Fruit fly (Drosophila melanogaster) whole organism, embryonic: ENCODE results near the gene CG31365.

Source experiments
- Awh ChIP-seq: fragments of 200-800 bp; sonication (Bioruptor generic); IDR thresholded peaks from 2 replicates; pipeline ENCODE4, ENCODE4 v1.3.6; 2022; ENCODE audit warnings: missing biosample characterization, missing genetic modification characterization
- B-H2 ChIP-seq: fragments of 200-800 bp; sonication (Bioruptor generic); optimal IDR thresholded peaks from 2 replicates; lab custom pipeline; 2018; ENCODE audit warnings: missing biosample characterization, mild to moderate bottlenecking, missing genetic modification characterization
- CG10959 ChIP-seq: fragments of 200-800 bp; sonication (Bioruptor generic); IDR thresholded peaks from 2 replicates; pipeline ENCODE4 v1.3.6; 2022; ENCODE audit warnings: missing biosample characterization, missing genetic modification characterization
- CG11504 ChIP-seq: fragments of 200-800 bp; sonication (Bioruptor generic); optimal IDR thresholded peaks from 3 replicates; lab custom pipeline; 2019; ENCODE audit warnings: missing biosample characterization, mild to moderate bottlenecking, missing genetic modification characterization, moderate library complexity
- CG12659 ChIP-seq: fragments of 200-800 bp; sonication (Bioruptor generic); optimal IDR thresholded peaks from 3 replicates; lab custom pipeline; 2017; ENCODE audit warnings: mild to moderate bottlenecking, missing biosample characterization, missing genetic modification reagents, missing genetic modification characterization
- CG12942 ChIP-seq: fragments of 200-800 bp; sonication (Bioruptor generic); optimal IDR thresholded peaks from 3 replicates; lab custom pipeline; 2016; ENCODE audit warnings: missing biosample characterization, missing genetic modification characterization
- CG14441 ChIP-seq: fragments of 200-800 bp; sonication (Bioruptor generic); IDR thresholded peaks from 2 replicates; pipeline ENCODE4 v1.3.6; 2022; ENCODE audit warnings: missing biosample characterization, missing genetic modification characterization
- CG15696 ChIP-seq: fragments of 200-800 bp; sonication (Bioruptor generic); optimal IDR thresholded peaks from 2 replicates; lab custom pipeline; 2019; ENCODE audit warnings: missing biosample characterization, mild to moderate bottlenecking, missing genetic modification characterization, moderate library complexity
- CG16813 ChIP-seq: fragments of 200-800 bp; sonication (Bioruptor generic); IDR thresholded peaks from 3 replicates; pipeline ENCODE4 v1.3.6; 2022; ENCODE audit warnings: missing biosample characterization, missing genetic modification characterization; ENCODE audit not compliant: partially characterized antibody
- CG16815 ChIP-seq: fragments of 200-800 bp; sonication (Bioruptor generic); optimal IDR thresholded peaks from 3 replicates; lab custom pipeline; 2017; ENCODE audit warnings: missing biosample characterization, mild to moderate bottlenecking, missing genetic modification characterization
- CG18476 ChIP-seq: fragments of 200-800 bp; sonication (Bioruptor generic); optimal IDR thresholded peaks from 2 replicates; lab custom pipeline; 2016; ENCODE audit warnings: missing biosample characterization, mild to moderate bottlenecking, missing genetic modification characterization
- CG2712 ChIP-seq: fragments of 200-800 bp; optimal IDR thresholded peaks from 3 replicates; lab custom pipeline; 2019; ENCODE audit warnings: missing biosample characterization, mild to moderate bottlenecking, missing genetic modification characterization, moderate library complexity
- CG30020 ChIP-seq: fragments of 200-800 bp; optimal IDR thresholded peaks from 2 replicates; lab custom pipeline; 2019; ENCODE audit warnings: missing biosample characterization, mild to moderate bottlenecking, missing genetic modification characterization, moderate library complexity
- CG6689 ChIP-seq: fragments of 200-800 bp; sonication (Bioruptor generic); IDR thresholded peaks from 2 replicates; pipeline ENCODE4 v1.3.6; 2022; ENCODE audit warnings: missing biosample characterization, missing genetic modification characterization
- CG6813 ChIP-seq: fragments of 200-800 bp; sonication (Bioruptor generic); optimal IDR thresholded peaks from 2 replicates; lab custom pipeline; 2017; ENCODE audit warnings: missing biosample characterization, missing genetic modification characterization, mild to moderate bottlenecking, moderate library complexity, missing genetic modification reagents
- CG7372 ChIP-seq: fragments of 200-800 bp; sonication (Bioruptor generic); IDR thresholded peaks from 2 replicates; pipeline ENCODE4 v1.3.6; 2022; ENCODE audit warnings: missing biosample characterization, missing genetic modification characterization
- CG7928 ChIP-seq: fragments of 200-800 bp; sonication (Bioruptor generic); optimal IDR thresholded peaks from 2 replicates; lab custom pipeline; 2017; ENCODE audit warnings: missing biosample characterization, mild to moderate bottlenecking, missing genetic modification characterization
- CG8089 ChIP-seq: fragments of 200-800 bp; sonication (Bioruptor generic); optimal IDR thresholded peaks from 3 replicates; lab custom pipeline; 2016; ENCODE audit warnings: missing biosample characterization, missing genetic modification characterization
- CoRest ChIP-seq: fragments of 200-800 bp; sonication (Bioruptor generic); optimal IDR thresholded peaks from 3 replicates; lab custom pipeline; 2018; ENCODE audit warnings: missing biosample characterization, mild to moderate bottlenecking, missing genetic modification characterization, moderate library complexity
- Dip3 ChIP-seq: fragments of 200-800 bp; sonication (Bioruptor generic); optimal IDR thresholded peaks from 3 replicates; lab custom pipeline; 2016; ENCODE audit warnings: missing biosample characterization, missing genetic modification characterization
- Fer1 ChIP-seq: fragments of 200-800 bp; sonication (Bioruptor generic); optimal IDR thresholded peaks from 2 replicates; lab custom pipeline; 2017; ENCODE audit warnings: missing biosample characterization, mild to moderate bottlenecking, missing genetic modification characterization
- H15 ChIP-seq: fragments of 200-800 bp; sonication (Bioruptor generic); IDR thresholded peaks from 3 replicates; pipeline ENCODE4 v1.3.6; 2022; ENCODE audit warnings: missing biosample characterization, missing genetic modification characterization
- H2.0 ChIP-seq: fragments of 200-800 bp; sonication (Bioruptor generic); IDR thresholded peaks from 2 replicates; pipeline ENCODE4 v1.3.6; 2022; ENCODE audit warnings: missing biosample characterization, missing genetic modification characterization
- Myb ChIP-seq: fragments of 200-800 bp; sonication (Bioruptor generic); optimal IDR thresholded peaks from 2 replicates; lab custom pipeline; 2016; ENCODE audit warnings: missing biosample characterization, missing genetic modification characterization
- Oli ChIP-seq: fragments of 200-800 bp; sonication (Bioruptor generic); optimal IDR thresholded peaks from 2 replicates; lab custom pipeline; 2018; ENCODE audit warnings: missing biosample characterization, mild to moderate bottlenecking, missing genetic modification characterization, moderate library complexity
- Rfx ChIP-seq: fragments of 200-800 bp; sonication (Bioruptor generic); IDR thresholded peaks from 2 replicates; pipeline ENCODE4 v1.3.6; 2022; ENCODE audit warnings: missing biosample characterization, missing genetic modification characterization
- Scr ChIP-seq: fragments of 200-800 bp; sonication (Bioruptor generic); IDR thresholded peaks from 2 replicates; pipeline ENCODE4 v1.3.6; 2022; ENCODE audit warnings: missing biosample characterization, missing genetic modification characterization; ENCODE audit not compliant: partially characterized antibody
- Sin3A ChIP-seq: fragments of >200 bp; optimal IDR thresholded peaks from 2 replicates; lab custom pipeline; 2018
- Sry-δ ChIP-seq: fragments of 200-800 bp; sonication (Bioruptor generic); optimal IDR thresholded peaks from 2 replicates; lab custom pipeline; 2016; ENCODE audit warnings: missing biosample characterization, missing genetic modification characterization
- Stat92E ChIP-seq, 3 experiments: fragments of >200 bp in 2 of 3; fragments of 200-800 bp in 1 of 3; sonication (Bioruptor generic) in 1 of 3; optimal IDR thresholded peaks; 2 replicates each; lab custom pipeline; 2017 to 2019; ENCODE audit warnings: missing biosample characterization in 3 of 3, missing genetic modification characterization in 3 of 3, mild to moderate bottlenecking in 1 of 3, moderate library complexity in 1 of 3
- Xbp1 ChIP-seq: fragments of 200-800 bp; sonication (Bioruptor generic); optimal IDR thresholded peaks from 3 replicates; lab custom pipeline; 2016; ENCODE audit warnings: missing biosample characterization, mild to moderate bottlenecking, missing genetic modification characterization
- ab ChIP-seq: fragments of 200-800 bp; sonication (Bioruptor generic); optimal IDR thresholded peaks from 2 replicates; lab custom pipeline; 2016; ENCODE audit warnings: missing biosample characterization, missing genetic modification characterization
- aop ChIP-seq: fragments of 200-800 bp; sonication (Bioruptor generic); IDR thresholded peaks from 2 replicates; pipeline ENCODE4 v1.3.6; 2022; ENCODE audit warnings: missing biosample characterization, missing genetic modification characterization
- ash1 ChIP-seq: fragments of 200-800 bp; sonication (Bioruptor generic); optimal IDR thresholded peaks from 2 replicates; lab custom pipeline; 2018; ENCODE audit warnings: missing biosample characterization, mild to moderate bottlenecking, missing genetic modification characterization
- bowl ChIP-seq: fragments of 200-800 bp; sonication (Bioruptor generic); IDR thresholded peaks from 2 replicates; pipeline ENCODE4 v1.3.6; 2022; ENCODE audit warnings: missing biosample characterization, missing genetic modification characterization
- corto ChIP-seq: fragments of 200-800 bp; sonication (Bioruptor generic); optimal IDR thresholded peaks from 2 replicates; lab custom pipeline; 2016; ENCODE audit warnings: missing biosample characterization, mild to moderate bottlenecking, missing genetic modification characterization, moderate library complexity
- dati ChIP-seq: fragments of 200-800 bp; sonication (Bioruptor generic); IDR thresholded peaks from 2 replicates; pipeline ENCODE4 v1.3.6; 2022; ENCODE audit warnings: missing biosample characterization, missing genetic modification characterization
- eve ChIP-seq, 2 experiments: fragments of >200 bp; optimal IDR thresholded peaks; 2 replicates each; lab custom pipeline; 2017; ENCODE audit warnings: missing biosample characterization in 2 of 2, missing genetic modification characterization in 2 of 2
- exex ChIP-seq: fragments of 200-800 bp; sonication (Bioruptor generic); optimal IDR thresholded peaks from 4 replicates; lab custom pipeline; 2018; ENCODE audit warnings: missing biosample characterization, mild to moderate bottlenecking, missing genetic modification characterization, moderate library complexity
- ham ChIP-seq: fragments of 200-800 bp; sonication (Bioruptor generic); IDR thresholded peaks from 2 replicates; pipeline ENCODE4 v1.3.6; 2022; ENCODE audit warnings: missing biosample characterization, missing genetic modification characterization
- jigr1 ChIP-seq: fragments of 200-800 bp; sonication (Bioruptor generic); IDR thresholded peaks from 3 replicates; pipeline ENCODE4 v1.3.6; 2022; ENCODE audit warnings: missing biosample characterization, missing genetic modification characterization
- lmd ChIP-seq: fragments of 200-800 bp; sonication (Bioruptor generic); IDR thresholded peaks from 2 replicates; pipeline ENCODE4 v1.3.6; 2022; ENCODE audit warnings: missing biosample characterization, missing genetic modification characterization
- mam ChIP-seq: fragments of 200-800 bp; sonication (Bioruptor generic); optimal IDR thresholded peaks from 3 replicates; lab custom pipeline; 2016; ENCODE audit warnings: missing biosample characterization, missing genetic modification characterization
- nerfin-1 ChIP-seq: fragments of 200-800 bp; sonication (Bioruptor generic); optimal IDR thresholded peaks from 3 replicates; lab custom pipeline; 2019; ENCODE audit warnings: missing biosample characterization, mild to moderate bottlenecking, missing genetic modification characterization, moderate library complexity
- odd ChIP-seq: fragments of 200-800 bp; sonication (Bioruptor generic); optimal IDR thresholded peaks from 2 replicates; lab custom pipeline; 2017; ENCODE audit warnings: missing biosample characterization, mild to moderate bottlenecking, missing genetic modification characterization
- pros ChIP-seq: fragments of 200-800 bp; sonication (Bioruptor generic); optimal IDR thresholded peaks from 3 replicates; lab custom pipeline; 2019; ENCODE audit warnings: missing biosample characterization, mild to moderate bottlenecking, missing genetic modification characterization, moderate library complexity
- psq ChIP-seq: fragments of 200-800 bp; sonication (Bioruptor generic); optimal IDR thresholded peaks from 2 replicates; lab custom pipeline; 2017; ENCODE audit warnings: missing biosample characterization, missing genetic modification characterization
- sens ChIP-seq: fragments of 200-800 bp; sonication (Bioruptor generic); peaks from one replicate; lab custom pipeline; 2016; ENCODE audit warnings: missing biosample characterization, missing genetic modification characterization
- stwl ChIP-seq: fragments of 200-800 bp; sonication (Bioruptor generic); optimal IDR thresholded peaks from 3 replicates; lab custom pipeline; 2018; ENCODE audit warnings: missing biosample characterization, mild to moderate bottlenecking, missing genetic modification characterization, moderate library complexity
- unpg ChIP-seq: fragments of 200-800 bp; sonication (Bioruptor generic); optimal IDR thresholded peaks from 3 replicates; lab custom pipeline; 2018; ENCODE audit warnings: missing biosample characterization, mild to moderate bottlenecking, missing genetic modification characterization, moderate library complexity
- wor ChIP-seq: fragments of 200-800 bp; sonication (Bioruptor generic); IDR thresholded peaks from 2 replicates; pipeline ENCODE4 v1.3.6; 2022; ENCODE audit warnings: missing biosample characterization, missing genetic modification characterization

CG31365 gene

dm6 chr3R:23174739-23175138, 48.5 kb upstream of the CG31365 start (continued):
- TF ChIP-seq bowl (GFP tag; lab: Robert Waterston, UW) = peak; percentile 55; the same call in 1 of the 2 replicates
- TF ChIP-seq psq (GFP tag; lab: Kevin White, UChicago) = no peak
- no peak for TF ChIP-seq Stat92E (GFP tag; optimal IDR thresholded peaks at IDR 0.05; lab: Kevin White, UChicago)
- peak; percentile 43 for TF ChIP-seq CG11504 (tag; lab: Kevin White, UChicago)
- TF ChIP-seq CG6813 (GFP tag; lab: Kevin White, UChicago) = no peak
- no peak for TF ChIP-seq lmd (GFP tag; lab: Robert Waterston, UW)
- no peak for TF ChIP-seq B-H2
- TF ChIP-seq CG6689 (GFP tag; lab: Robert Waterston, UW) = peak; percentile 28; the same call in 1 of the 2 replicates
- TF ChIP-seq nerfin-1 = peak; percentile 43
- TF ChIP-seq H2.0 (GFP tag; lab: Robert Waterston, UW) = peak; percentile 56
- no peak for TF ChIP-seq pros (GFP tag; lab: Kevin White, UChicago)
- no peak for TF ChIP-seq aop (GFP tag; lab: Robert Waterston, UW)
- no peak for TF ChIP-seq CG16815 (GFP tag; lab: Kevin White, UChicago)
- TF ChIP-seq stwl (tag; lab: Kevin White, UChicago) = no peak
- peak; percentile 56 for TF ChIP-seq unpg (GFP tag; lab: Kevin White, UChicago)
- no peak for TF ChIP-seq Myb (GFP tag; lab: Kevin White, UChicago)
- no peak for TF ChIP-seq Sin3A (lab: Kevin White, UChicago)
- TF ChIP-seq Rfx (GFP tag; lab: Robert Waterston, UW) = no peak
- no peak for TF ChIP-seq Scr (GFP tag; lab: Robert Waterston, UW)
- no peak for TF ChIP-seq CG18476
- TF ChIP-seq dati (GFP tag; lab: Robert Waterston, UW) = no peak
- no peak for TF ChIP-seq CG14441
- TF ChIP-seq Awh (GFP tag; lab: Robert Waterston, UW) = peak; percentile 40; the same call in 1 of the 2 replicates
- TF ChIP-seq ham = no peak
- TF ChIP-seq Xbp1 (GFP tag; lab: Kevin White, UChicago) = peak; percentile 70
- TF ChIP-seq Oli (tag; lab: Kevin White, UChicago) = peak; percentile 76
- TF ChIP-seq sens (GFP tag; lab: Kevin White, UChicago) = peak; percentile 89

dm6 chr3R:23173393-23173981, 47.3 kb upstream of the CG31365 start, which contains the start of gene CG46310:
Gene CG46310 (plus strand): TSS chr3R:23173873.
- TF ChIP-seq Sry-δ = no peak
- TF ChIP-seq CG2712 (tag; lab: Kevin White, UChicago) = peak; percentile 88
- no peak for TF ChIP-seq CG16815 (GFP tag; lab: Kevin White, UChicago)
- TF ChIP-seq CG30020 (tag; lab: Kevin White, UChicago) = no peak
- TF ChIP-seq wor = peak; percentile 41; the same call in 1 of the 2 replicates
- peak; percentile 21 for TF ChIP-seq odd (GFP tag; lab: Kevin White, UChicago)
- peak; percentile 86 for TF ChIP-seq corto (GFP tag; lab: Kevin White, UChicago)
- peak; percentile 55 for TF ChIP-seq mam
- peak; percentile 53; the same call in 1 of the 2 replicates for TF ChIP-seq CG10959 (GFP tag; lab: Robert Waterston, UW)
- peak; percentile 56; the same call in 1 of the 3 replicates for TF ChIP-seq jigr1 (GFP tag; lab: Robert Waterston, UW)
- TF ChIP-seq CG12942 (GFP tag; lab: Kevin White, UChicago) = no peak
- TF ChIP-seq CG16813 (GFP tag; lab: Robert Waterston, UW) = no peak
- TF ChIP-seq eve (GFP tag; optimal IDR thresholded peaks at IDR 0.05; lab: Kevin White, UChicago) = no peak
- TF ChIP-seq Fer1 (GFP tag; lab: Kevin White, UChicago) = peak; percentile 64
- peak; percentile 80 for TF ChIP-seq H15 (GFP tag; lab: Robert Waterston, UW)
- TF ChIP-seq CG7372 = peak; percentile 73; the same call in 1 of the 2 replicates
- peak; percentile 9 for TF ChIP-seq CG7928 (GFP tag; lab: Kevin White, UChicago)
- TF ChIP-seq CG12659 (GFP tag; lab: Kevin White, UChicago) = peak; percentile 61
- peak; percentile 65 for TF ChIP-seq CoRest (tag; lab: Kevin White, UChicago)
- peak; percentile 1 for TF ChIP-seq CG15696 (tag; lab: Kevin White, UChicago)
- no peak for TF ChIP-seq ab (GFP tag; lab: Kevin White, UChicago)
- no peak for TF ChIP-seq CG8089
- no peak for TF ChIP-seq Dip3 (GFP tag; lab: Kevin White, UChicago)
- TF ChIP-seq exex (tag; lab: Kevin White, UChicago) = peak; percentile 68
- TF ChIP-seq ash1 (GFP tag; lab: Kevin White, UChicago) = peak; percentile 29
